Fruit fly (Drosophila melanogaster) whole organism, pupa: ENCODE measurements around the gene trol.

ENCODE experiments used
- CG14655 ChIP-seq: fragments of 200-800 bp; sonication (Bioruptor generic); optimal IDR thresholded peaks from 3 replicates; lab custom pipeline; 2017; ENCODE audit warnings: mild to moderate bottlenecking, missing biosample characterization, missing genetic modification reagents, missing genetic modification characterization
- EcR ChIP-seq: fragments of 200-800 bp; sonication (Bioruptor generic); optimal IDR thresholded peaks from 3 replicates; lab custom pipeline; 2019; ENCODE audit warnings: missing biosample characterization, missing genetic modification characterization, mild to moderate bottlenecking, moderate library complexity, missing genetic modification reagents

- peak; percentile 85 for TF ChIP-seq CG14655 (GFP tag; lab: Kevin White, UChicago)
- no peak for TF ChIP-seq EcR
These were observed 44.3 kb upstream of the trol start for dm6 chrX:2589446-2590038.
